Worm (Caenorhabditis elegans) whole organism, young adult: ENCODE measurements around the gene H10E21.4.

ENCODE experiments used
- B0261.1 ChIP-seq: sonication (generic microtip); optimal IDR thresholded peaks from 2 replicates; lab custom pipeline; 2016; ENCODE audit warnings: mild to moderate bottlenecking, missing genetic modification characterization, moderate library complexity, missing compliant biosample characterization
- D2030.7 ChIP-seq: fragments of 200-800 bp; sonication (Bioruptor generic); IDR thresholded peaks from 2 replicates; pipeline ENCODE4 v1.3.6; 2022; ENCODE audit warnings: missing genetic modification reagents, missing genetic modification characterization, missing compliant biosample characterization
- F22D6.2 ChIP-seq: sonication (generic microtip); optimal IDR thresholded peaks from 2 replicates; lab custom pipeline; 2016; ENCODE audit warnings: mild to moderate bottlenecking, missing genetic modification characterization, missing compliant biosample characterization
- T26A5.8 ChIP-seq: sonication (generic microtip); optimal IDR thresholded peaks from 2 replicates; lab custom pipeline; 2016; ENCODE audit warnings: missing genetic modification characterization, missing compliant biosample characterization
- Y53F4B.3 ChIP-seq: fragments of 200-800 bp; sonication (Bioruptor generic); IDR thresholded peaks from 2 replicates; pipeline ENCODE4 v1.3.6; 2022; ENCODE audit warnings: missing genetic modification reagents, missing genetic modification characterization, missing compliant biosample characterization
- Y53G8AR.9 ChIP-seq: fragments of 200-800 bp; sonication (Bioruptor generic); conservative IDR thresholded peaks from 2 replicates; pipeline ENCODE4 v1.3.6; 2022; ENCODE audit warnings: missing genetic modification reagents, missing genetic modification characterization, missing compliant biosample characterization
- Y67H2A.10 ChIP-seq: fragments of 200-800 bp; sonication (Bioruptor generic); conservative IDR thresholded peaks from 2 replicates; pipeline ENCODE4 v1.3.6; 2022; ENCODE audit warnings: missing genetic modification reagents, missing genetic modification characterization, missing compliant biosample characterization
- ZK185.1 ChIP-seq: sonication (generic microtip); optimal IDR thresholded peaks from 2 replicates; lab custom pipeline; 2016; ENCODE audit warnings: mild to moderate bottlenecking, missing genetic modification characterization, missing compliant biosample characterization; ENCODE audit not compliant: poor library complexity, severe bottlenecking
- aptf-3 ChIP-seq: fragments of 200-800 bp; sonication (Bioruptor generic); IDR thresholded peaks from 2 replicates; pipeline ENCODE4 v1.3.6; 2022; ENCODE audit warnings: missing genetic modification characterization, missing compliant biosample characterization
- attf-5 ChIP-seq: fragments of 200-800 bp; sonication (Bioruptor generic); optimal IDR thresholded peaks from 2 replicates; lab custom pipeline; 2018; ENCODE audit warnings: mild to moderate bottlenecking, missing genetic modification characterization, missing compliant biosample characterization
- cebp-2 ChIP-seq: fragments of 200-800 bp; sonication (Bioruptor generic); IDR thresholded peaks from 2 replicates; pipeline ENCODE4 v1.3.6; 2022; ENCODE audit warnings: missing genetic modification characterization, missing compliant biosample characterization
- ceh-40 ChIP-seq: fragments of 200-800 bp; sonication (Bioruptor generic); IDR thresholded peaks from 2 replicates; pipeline ENCODE4 v1.3.6; 2022; ENCODE audit warnings: missing genetic modification characterization, missing compliant biosample characterization
- egl-44 ChIP-seq: fragments of 200-800 bp; sonication (Bioruptor generic); IDR thresholded peaks from 2 replicates; pipeline ENCODE4 v1.3.6; 2022; ENCODE audit warnings: missing genetic modification reagents, missing genetic modification characterization, missing compliant biosample characterization
- egrh-3 ChIP-seq: fragments of 200-800 bp; sonication (Bioruptor generic); IDR thresholded peaks from 2 replicates; pipeline ENCODE4 v1.3.6; 2022; ENCODE audit warnings: missing genetic modification reagents, missing genetic modification characterization, missing compliant biosample characterization
- ets-4 ChIP-seq: fragments of 200-800 bp; sonication (Bioruptor generic); optimal IDR thresholded peaks from 2 replicates; lab custom pipeline; 2018; ENCODE audit warnings: mild to moderate bottlenecking, missing genetic modification characterization, missing compliant biosample characterization
- let-526 ChIP-seq: fragments of 200-800 bp; sonication (Bioruptor generic); IDR thresholded peaks from 2 replicates; pipeline ENCODE4 v1.3.6; 2022; ENCODE audit warnings: missing genetic modification reagents, missing genetic modification characterization, missing compliant biosample characterization
- lsy-27 ChIP-seq: sonication (generic microtip); optimal IDR thresholded peaks from 2 replicates; lab custom pipeline; 2017; ENCODE audit warnings: missing genetic modification characterization, mild to moderate bottlenecking, missing compliant biosample characterization, antibody characterized with exemption, missing genotype, borderline replicate concordance; ENCODE audit not compliant: insufficient read depth
- madf-3 ChIP-seq: fragments of 200-800 bp; sonication (Bioruptor generic); IDR thresholded peaks from 2 replicates; pipeline ENCODE4 v1.3.6; 2022; ENCODE audit warnings: missing genetic modification reagents, missing genetic modification characterization, missing compliant biosample characterization
- mel-28 ChIP-seq: sonication (generic microtip); optimal IDR thresholded peaks from 2 replicates; lab custom pipeline; 2016; ENCODE audit warnings: borderline replicate concordance, mild to moderate bottlenecking, missing genetic modification characterization, missing compliant biosample characterization
- nfyb-1 ChIP-seq: fragments of 200-800 bp; sonication (Bioruptor generic); IDR thresholded peaks from 2 replicates; pipeline ENCODE4 v1.3.6; 2022; ENCODE audit warnings: missing genetic modification reagents, missing genetic modification characterization, missing compliant biosample characterization
- nhr-27 ChIP-seq: fragments of 200-800 bp; sonication (Bioruptor generic); optimal IDR thresholded peaks from 2 replicates; lab custom pipeline; 2018; ENCODE audit warnings: mild to moderate bottlenecking, missing genetic modification characterization, moderate library complexity, missing compliant biosample characterization
- pha-4 ChIP-seq: fragments of 150-350 bp; sonication (generic microtip); optimal IDR thresholded peaks from 2 replicates; lab custom pipeline; 2014; ENCODE audit warnings: missing biosample characterization, missing genetic modification reagents, missing genetic modification characterization
- rcor-1 ChIP-seq: fragments of 200-800 bp; sonication (Bioruptor generic); IDR thresholded peaks from 2 replicates; pipeline ENCODE4 v1.3.6; 2022; ENCODE audit warnings: missing genetic modification reagents, missing genetic modification characterization, missing compliant biosample characterization
- rec-8 ChIP-seq, 2 experiments: sonication (generic microtip); optimal IDR thresholded peaks; 2 replicates each; lab custom pipeline; 2016; ENCODE audit warnings: mild to moderate bottlenecking in 2 of 2, missing genetic modification characterization in 2 of 2, missing genetic modification reagents in 2 of 2, missing genotype in 2 of 2, missing biosample characterization in 1 of 2, missing compliant biosample characterization in 1 of 2, moderate library complexity in 1 of 2
- sdz-38 ChIP-seq: sonication (generic microtip); optimal IDR thresholded peaks from 2 replicates; lab custom pipeline; 2016; ENCODE audit warnings: missing genotype, missing genetic modification characterization, missing compliant biosample characterization
- sea-2 ChIP-seq: fragments of 200-800 bp; sonication (Bioruptor generic); IDR thresholded peaks from 2 replicates; pipeline ENCODE4 v1.3.6; 2022; ENCODE audit warnings: missing genetic modification characterization, missing compliant biosample characterization
- snpc-1.3 ChIP-seq: sonication (generic microtip); optimal IDR thresholded peaks from 2 replicates; lab custom pipeline; 2017; ENCODE audit warnings: missing genetic modification characterization, mild to moderate bottlenecking, missing compliant biosample characterization, antibody characterized with exemption, moderate library complexity, missing genotype, missing genetic modification reagents; ENCODE audit not compliant: insufficient read depth
- snpc-4 ChIP-seq, 5 experiments: fragments of 150-350 bp in 1 of 5; sonication (generic microtip) in 4 of 5; optimal IDR thresholded peaks; 2 replicates each; lab custom pipeline; 2014 to 2018; ENCODE audit warnings: missing genetic modification characterization in 5 of 5, missing biosample characterization in 3 of 5, antibody characterized with exemption in 2 of 5, mild to moderate bottlenecking in 2 of 5, missing compliant biosample characterization in 2 of 5, missing genotype in 2 of 5, moderate library complexity in 2 of 5, missing genetic modification reagents in 1 of 5
- somi-1 ChIP-seq: fragments of 200-800 bp; sonication (Bioruptor generic); optimal IDR thresholded peaks from 2 replicates; lab custom pipeline; 2018; ENCODE audit warnings: mild to moderate bottlenecking, missing genetic modification characterization, missing compliant biosample characterization
- xnd-1 ChIP-seq: sonication (generic microtip); optimal IDR thresholded peaks from 2 replicates; lab custom pipeline; 2016; ENCODE audit warnings: missing genotype, missing genetic modification reagents, missing genetic modification characterization, missing compliant biosample characterization
- zfh-2 ChIP-seq: fragments of 200-800 bp; sonication (Bioruptor generic); conservative IDR thresholded peaks from 2 replicates; pipeline ENCODE4 v1.3.6; 2022; ENCODE audit warnings: missing genetic modification reagents, missing genetic modification characterization, missing compliant biosample characterization
- zim-3 ChIP-seq: sonication (generic microtip); optimal IDR thresholded peaks from 2 replicates; lab custom pipeline; 2017; ENCODE audit warnings: mild to moderate bottlenecking, missing genetic modification characterization, moderate library complexity, missing compliant biosample characterization
- ztf-6 ChIP-seq: fragments of 200-800 bp; sonication (Bioruptor generic); IDR thresholded peaks from 2 replicates; pipeline ENCODE4 v1.3.6; 2022; ENCODE audit warnings: missing genetic modification reagents, missing genetic modification characterization, missing compliant biosample characterization

Gene H10E21.4

DNA sequence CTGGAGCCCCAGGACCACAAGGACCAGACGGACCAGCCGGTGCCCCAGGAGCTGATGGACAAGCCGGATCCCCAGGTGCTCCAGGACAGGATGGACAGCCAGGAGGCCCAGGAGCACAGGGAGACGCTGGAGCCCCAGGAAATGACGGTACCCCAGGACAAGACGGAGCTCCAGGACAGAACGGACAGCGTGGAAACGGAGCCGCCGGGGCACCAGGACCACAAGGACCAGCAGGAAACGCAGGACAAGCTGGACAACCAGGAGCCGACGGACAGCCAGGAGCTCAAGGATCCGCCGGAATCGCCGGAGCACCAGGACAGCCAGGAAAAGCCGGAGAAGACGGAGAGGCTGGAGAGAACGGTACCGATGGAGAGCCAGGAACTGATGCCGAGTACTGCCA is 22.0 kb upstream of the H10E21.4 start:
- TF ChIP-seq Y53G8AR.9 (no peak), ets-4 (GFP tag; lab: Kevin White, UChicago) (no peak), mel-28 (tag; lab: Kevin White, UChicago) (no peak), sea-2 (GFP tag; lab: Robert Waterston, UW) (no peak), attf-5 (no peak), ZK185.1 (no peak), somi-1 (GFP tag; lab: Kevin White, UChicago) (no peak), ztf-6 (GFP tag; lab: Robert Waterston, UW) (no peak), cebp-2 (GFP tag; lab: Robert Waterston, UW) (0 out of 2 replicates have a peak, but pooled peaks have one; percentile 30), B0261.1 (tag; lab: Kevin White, UChicago) (no peak), snpc-4 (GFP tag; optimal IDR thresholded peaks at IDR 0.05; lab: Kevin White, UChicago) (no peak), snpc-4 (tag; optimal IDR thresholded peaks at IDR 0.05; lab: Kevin White, UChicago) (no peak), xnd-1 (no peak), pha-4 (tag; lab: Kevin White, UChicago) (no peak), madf-3 (no peak), sdz-38 (tag; lab: Kevin White, UChicago) (no peak), zfh-2 (GFP tag; lab: Robert Waterston, UW) (peak; percentile 87), egl-44 (GFP tag; lab: Robert Waterston, UW) (0 out of 2 replicates have a peak, but pooled peaks have one; percentile 11), nhr-27 (no peak), D2030.7 (GFP tag; lab: Robert Waterston, UW) (no peak), nfyb-1 (GFP tag; lab: Robert Waterston, UW) (no peak), T26A5.8 (no peak), egrh-3 (GFP tag; lab: Robert Waterston, UW) (peak; percentile 93)

DNA sequence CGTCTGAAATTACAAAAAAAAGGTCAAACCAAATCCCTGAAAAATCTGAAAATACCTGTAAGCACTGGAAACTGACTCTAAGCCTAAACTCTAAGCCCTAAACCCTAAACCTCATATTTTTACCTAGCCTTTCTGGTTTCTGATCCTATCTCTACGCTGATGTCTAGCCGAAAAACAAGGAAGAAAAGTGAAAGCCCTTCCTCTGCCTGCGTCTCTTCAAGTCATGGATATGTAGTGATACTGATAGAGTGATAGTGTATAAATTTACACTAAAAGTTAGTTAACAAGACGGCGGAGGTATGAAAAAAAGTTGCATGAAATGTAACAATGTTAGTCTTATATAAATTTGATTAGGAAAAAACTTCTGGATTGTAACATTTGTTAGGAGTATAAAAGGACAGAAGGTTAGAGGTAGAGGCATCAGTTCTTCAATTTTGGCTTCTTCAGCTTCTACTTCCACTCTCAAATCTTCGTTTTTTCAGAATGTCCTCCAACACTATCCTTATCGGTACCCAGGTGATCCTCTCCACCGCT is 21.2 kb upstream of the H10E21.4 start, which contains the start of gene col-88:
TSS of gene col-88 (plus strand) at position 484 of the 534 bp plus-strand sequence.
- TF ChIP-seq aptf-3 = no peak
- TF ChIP-seq rcor-1 (GFP tag; lab: Robert Waterston, UW) = no peak
- TF ChIP-seq mel-28 (tag; lab: Kevin White, UChicago) = no peak
- TF ChIP-seq Y67H2A.10 (GFP tag; lab: Robert Waterston, UW) = no peak
- TF ChIP-seq B0261.1 (tag; lab: Kevin White, UChicago) = no peak
- TF ChIP-seq Y53F4B.3 = no peak
- no peak for TF ChIP-seq zim-3
- TF ChIP-seq let-526 (GFP tag; lab: Robert Waterston, UW) = no peak
- no peak for TF ChIP-seq snpc-1.3
- no peak for TF ChIP-seq lsy-27 (tag; lab: Kevin White, UChicago)
- TF ChIP-seq, all 124 proteins: peak for 0

DNA sequence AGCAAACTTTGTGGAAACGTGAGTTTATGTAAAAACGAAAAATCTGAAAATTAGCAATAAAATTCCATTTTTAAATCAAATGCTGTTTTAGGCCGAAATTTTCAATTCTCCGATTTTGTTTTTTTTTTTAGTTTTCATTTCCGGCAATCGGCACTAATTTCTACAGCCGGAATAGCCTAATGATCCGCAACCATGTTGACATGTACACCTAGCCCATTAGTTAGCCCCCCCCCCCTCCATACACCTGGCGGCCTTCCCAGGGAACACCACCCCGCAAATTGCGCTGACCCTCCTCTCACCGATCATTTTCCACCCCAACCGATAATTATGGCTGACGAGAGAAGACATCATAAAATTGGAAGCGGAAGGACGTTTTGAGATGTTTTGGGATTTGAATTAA is 20.0 kb upstream of the H10E21.4 start:
- TF ChIP-seq zfh-2 (GFP tag; lab: Robert Waterston, UW) (peak; percentile 36; the same call in 1 of the 2 replicates), ceh-40 (no peak), F22D6.2 (no peak)
- TF ChIP-seq, all 124 proteins: peak for 1

DNA sequence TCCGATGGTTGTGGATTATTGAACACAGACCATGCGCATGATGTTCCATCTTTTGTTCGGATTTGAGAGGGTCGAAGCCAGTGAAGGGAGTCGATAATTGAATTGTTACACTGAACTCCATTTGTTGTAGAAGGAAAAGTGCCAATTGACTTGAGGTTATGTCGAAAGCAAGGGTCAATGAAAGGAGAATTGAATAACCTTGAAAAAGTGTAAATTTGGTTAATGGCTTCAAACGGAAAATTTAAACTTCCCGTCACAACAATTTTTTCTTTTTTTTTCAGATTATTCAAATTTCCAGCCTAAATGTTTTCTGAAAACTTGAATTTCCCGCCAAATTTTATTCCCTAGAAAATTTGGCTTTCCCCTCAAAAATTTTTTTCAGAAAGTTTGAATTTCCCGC is 18.6 kb upstream of the H10E21.4 start, which contains the start of gene clp-10:
TSS of gene clp-10 (minus strand) at position 101 of the 400 bp plus-strand sequence.
- TF ChIP-seq attf-5 = no peak
- no peak for TF ChIP-seq zfh-2 (GFP tag; lab: Robert Waterston, UW)
- no peak for TF ChIP-seq rec-8 (tag; optimal IDR thresholded peaks at IDR 0.05; lab: Kevin White, UChicago)
- TF ChIP-seq, all 124 proteins: peak for 0
